Worm (Caenorhabditis elegans): Measurements from ENCODE around the gene F53A3.1.

DNA sequence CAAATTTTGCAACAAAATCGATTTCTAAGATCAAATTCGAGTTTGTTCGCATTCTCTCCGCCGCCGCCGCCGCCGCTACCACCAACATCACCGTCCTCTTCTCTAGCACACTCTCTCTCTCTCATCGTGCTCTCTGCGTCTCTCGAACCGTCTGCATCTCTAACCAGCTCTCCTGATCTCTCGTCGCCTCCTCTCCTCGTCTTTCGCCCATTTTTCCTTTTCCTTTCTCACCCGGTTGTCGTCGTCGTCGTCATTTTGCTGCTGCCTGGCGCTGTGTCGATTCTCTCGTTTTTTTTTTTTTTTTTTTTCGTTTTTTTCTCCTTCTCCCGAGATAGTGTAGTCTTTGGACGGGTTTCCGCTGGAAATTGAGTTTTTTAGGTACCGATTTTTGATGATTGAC, 17.0 kb downstream of the F53A3.1 start:
- TF ChIP-seq ceh-9 (tag; optimal IDR thresholded peaks at IDR 0.05) (no peak), ceh-22 (tag; optimal IDR thresholded peaks at IDR 0.05) (no peak), unc-86 (tag; optimal IDR thresholded peaks at IDR 0.05) (no peak), hlh-8 (tag; optimal IDR thresholded peaks at IDR 0.05) (no peak), pha-4 (tag; optimal IDR thresholded peaks at IDR 0.05) (no peak), dve-1 (tag; optimal IDR thresholded peaks at IDR 0.05) (peak; percentile 73), K09A11.1 (tag; optimal IDR thresholded peaks at IDR 0.05; ENCODE audit: insufficient read depth) (peak; percentile 38), nfya-1 (tag; optimal IDR thresholded peaks at IDR 0.05) (peak; percentile 83), nhr-11 (tag; optimal IDR thresholded peaks at IDR 0.05) (no peak), eyg-1 (tag; optimal IDR thresholded peaks at IDR 0.05) (no peak), ama-1 (optimal IDR thresholded peaks at IDR 0.05) (no peak), pag-3 (tag; optimal IDR thresholded peaks at IDR 0.05; ENCODE audit: borderline replicate concordance) (no peak)
